Worm (Caenorhabditis elegans): ENCODE data around the gene F35A5.5.

ce11 chrX:3798288-3798687 lies 2.7 kb upstream of the F35A5.5 start:
- no peak for TF ChIP-seq unc-62 (GFP tag; optimal IDR thresholded peaks at IDR 0.05)
- no peak for TF ChIP-seq nhr-77 (tag; optimal IDR thresholded peaks at IDR 0.05)
- no peak for TF ChIP-seq ama-1 (optimal IDR thresholded peaks at IDR 0.05)
- no peak for TF ChIP-seq fkh-4 (tag; optimal IDR thresholded peaks at IDR 0.05; ENCODE audit: borderline replicate concordance)
- TF ChIP-seq dpl-1 (GFP tag; optimal IDR thresholded peaks at IDR 0.05): no peak
- TF ChIP-seq lin-39 (tag; optimal IDR thresholded peaks at IDR 0.05): no peak
- no peak for TF ChIP-seq tbx-2 (tag; optimal IDR thresholded peaks at IDR 0.05)
- no peak for TF ChIP-seq egl-13 (tag; optimal IDR thresholded peaks at IDR 0.05)

Data from whole organism, L1 larva.